Worm (Caenorhabditis elegans): ENCODE data around the gene C25B8.8.

C25B8.8 gene

DNA sequence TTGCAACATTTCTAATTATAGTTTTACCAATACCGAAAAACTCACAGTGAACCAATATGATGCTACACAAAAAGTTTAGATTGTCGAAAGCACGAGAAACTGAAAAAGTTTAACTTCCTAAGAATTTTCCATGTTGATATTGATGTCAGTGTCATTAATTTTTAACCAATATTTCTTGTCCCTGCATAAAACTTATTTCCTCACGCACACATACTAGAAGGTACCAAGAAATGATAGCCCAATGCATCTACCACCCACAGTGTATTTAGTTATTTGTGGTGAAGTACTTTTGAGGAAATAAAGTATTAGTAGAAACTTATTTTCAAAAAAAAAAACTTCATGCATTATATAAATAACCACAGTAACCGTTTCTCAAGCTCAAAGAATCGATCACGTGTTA is 21.6 kb downstream of the C25B8.8 start, which contains the start of gene aexr-2:
TSS of gene aexr-2 (minus strand) at position 101 of the 400 bp plus-strand sequence.
- TF ChIP-seq ceh-82 (tag; optimal IDR thresholded peaks at IDR 0.05) (no peak), efl-1 (optimal IDR thresholded peaks at IDR 0.05) (no peak), efl-1 (GFP tag; optimal IDR thresholded peaks at IDR 0.05 in 1 of 2) (no peak), C04F5.9 (tag; optimal IDR thresholded peaks at IDR 0.05) (no peak), dpl-1 (GFP tag; optimal IDR thresholded peaks at IDR 0.05) (no peak), nhr-28 (tag; optimal IDR thresholded peaks at IDR 0.05) (no peak), fkh-10 (GFP tag; optimal IDR thresholded peaks at IDR 0.05) (no peak), skn-1 (tag; optimal IDR thresholded peaks at IDR 0.05) (no peak), elt-3 (tag; optimal IDR thresholded peaks at IDR 0.05) (no peak), grh-1 (GFP tag; IDR thresholded peaks at IDR 0.05) (no peak), tlp-1 (tag; optimal IDR thresholded peaks at IDR 0.05) (no peak), ces-1 (GFP tag; optimal IDR thresholded peaks at IDR 0.05) (no peak), nhr-90 (tag; optimal IDR thresholded peaks at IDR 0.05; ENCODE audit: poor library complexity) (no peak), elt-2 (tag; optimal IDR thresholded peaks at IDR 0.05) (no peak), aha-1 (tag; optimal IDR thresholded peaks at IDR 0.05) (no peak), nhr-19 (GFP tag; conservative IDR thresholded peaks at IDR 0.05) (no peak), nhr-76 (tag; optimal IDR thresholded peaks at IDR 0.05) (no peak)

DNA sequence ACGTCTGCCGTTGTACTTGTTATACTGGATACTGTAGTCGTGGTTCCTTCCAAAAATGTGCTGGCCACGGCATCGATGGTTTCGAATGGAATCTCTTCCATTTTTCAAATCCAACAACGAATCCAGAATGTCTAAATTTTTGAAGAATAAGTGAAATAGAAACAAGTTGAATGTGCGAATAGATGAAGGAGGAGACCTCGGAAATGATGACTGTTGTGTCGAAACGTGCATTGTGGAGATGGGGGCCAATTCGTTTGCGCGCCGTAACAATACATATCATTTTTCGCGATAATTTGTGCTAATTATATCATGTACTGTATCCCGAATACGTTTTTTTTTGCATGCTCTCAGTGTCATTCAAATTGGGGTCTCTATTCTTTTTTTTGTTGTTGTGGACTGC is 25.4 kb downstream of the C25B8.8 start, which contains the start of gene aexr-1:
TSS of gene aexr-1 (minus strand) at position 101 of the 400 bp plus-strand sequence.
- no peak for TF ChIP-seq elt-2 (tag; optimal IDR thresholded peaks at IDR 0.05)
- TF ChIP-seq irx-1 (tag; optimal IDR thresholded peaks at IDR 0.05), result no peak
- TF ChIP-seq mef-2 (tag; optimal IDR thresholded peaks at IDR 0.05), result no peak
- TF ChIP-seq fkh-10 (GFP tag; optimal IDR thresholded peaks at IDR 0.05), result no peak
- no peak for TF ChIP-seq fkh-8 (tag; optimal IDR thresholded peaks at IDR 0.05)
- TF ChIP-seq hlh-4 (tag; optimal IDR thresholded peaks at IDR 0.05), result no peak
- TF ChIP-seq lsy-2 (tag; optimal IDR thresholded peaks at IDR 0.05), result no peak
- no peak for TF ChIP-seq ama-1 (optimal IDR thresholded peaks at IDR 0.05)
- TF ChIP-seq nhr-90 (tag; optimal IDR thresholded peaks at IDR 0.05; ENCODE audit: poor library complexity), result no peak
- no peak for TF ChIP-seq mab-9 (GFP tag; IDR thresholded peaks at IDR 0.05)
- no peak for TF ChIP-seq nhr-84 (tag; optimal IDR thresholded peaks at IDR 0.05)
- TF ChIP-seq hpl-2 (GFP tag; optimal IDR thresholded peaks at IDR 0.05), result no peak
- TF ChIP-seq egl-27 (tag; optimal IDR thresholded peaks at IDR 0.05), result no peak
- no peak for TF ChIP-seq alr-1 (tag; optimal IDR thresholded peaks at IDR 0.05; ENCODE audit: borderline replicate concordance)
- no peak for TF ChIP-seq tbx-2 (tag; optimal IDR thresholded peaks at IDR 0.05)
- TF ChIP-seq dpl-1 (GFP tag; optimal IDR thresholded peaks at IDR 0.05), result no peak
- no peak for TF ChIP-seq ets-5 (GFP tag; IDR thresholded peaks at IDR 0.05)
- no peak for TF ChIP-seq hlh-17 (GFP tag; optimal IDR thresholded peaks at IDR 0.05; ENCODE audit: borderline replicate concordance)
- no peak for TF ChIP-seq unc-62 (GFP tag; optimal IDR thresholded peaks at IDR 0.05)

DNA sequence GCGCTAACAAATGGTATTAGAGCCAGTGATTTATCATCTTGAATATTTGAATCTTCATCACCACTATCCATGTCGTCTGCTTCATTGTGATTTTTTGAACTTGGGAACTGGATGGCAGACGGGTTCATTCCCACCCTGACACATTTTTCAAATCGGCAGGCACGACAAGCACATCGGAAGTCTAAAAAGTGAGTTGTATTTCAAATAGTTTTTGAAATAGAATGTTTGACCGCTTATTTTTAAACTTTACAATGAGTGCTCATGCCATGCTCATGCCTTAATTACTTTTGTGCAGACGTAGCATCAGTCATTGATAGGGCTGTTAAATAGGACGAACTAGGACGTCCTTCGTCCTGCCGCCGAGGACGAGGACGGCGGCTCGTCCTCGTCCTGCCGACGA is 28.1 kb downstream of the C25B8.8 start:
- TF ChIP-seq dpl-1 (GFP tag; optimal IDR thresholded peaks at IDR 0.05) (no peak), sox-4 (tag; optimal IDR thresholded peaks at IDR 0.05) (no peak), fkh-10 (GFP tag; optimal IDR thresholded peaks at IDR 0.05) (no peak), ces-1 (GFP tag; optimal IDR thresholded peaks at IDR 0.05) (no peak), efl-1 (optimal IDR thresholded peaks at IDR 0.05) (no peak), efl-1 (GFP tag; optimal IDR thresholded peaks at IDR 0.05 in 1 of 2) (no peak), lin-39 (tag; optimal IDR thresholded peaks at IDR 0.05) (no peak), elt-3 (tag; optimal IDR thresholded peaks at IDR 0.05) (no peak), egl-27 (tag; optimal IDR thresholded peaks at IDR 0.05) (no peak), pqm-1 (tag; optimal IDR thresholded peaks at IDR 0.05) (no peak), fkh-8 (tag; optimal IDR thresholded peaks at IDR 0.05) (no peak), sptf-1 (tag; optimal IDR thresholded peaks at IDR 0.05) (no peak), ceh-88 (GFP tag; IDR thresholded peaks at IDR 0.05) (no peak), egl-13 (tag; optimal IDR thresholded peaks at IDR 0.05) (no peak), ceh-90 (tag; optimal IDR thresholded peaks at IDR 0.05) (no peak), C34B4.2 (tag; optimal IDR thresholded peaks at IDR 0.05) (no peak), snu-23 (GFP tag; optimal IDR thresholded peaks at IDR 0.05) (no peak), swsn-7 (tag; optimal IDR thresholded peaks at IDR 0.05) (no peak)
